Worm (Caenorhabditis elegans) whole organism, L3 larva: ENCODE results near the gene Y17G7B.23.
A peak's percentile ranks its signal among the peaks of the same experiment; 100 is the strongest.

Source experiments
- R02D3.7 ChIP-seq: fragments of 150-350 bp; optimal IDR thresholded peaks from 2 replicates; lab custom pipeline; 2014; ENCODE audit warnings: missing biosample characterization, missing genetic modification characterization
- ZK546.5 ChIP-seq: sonication (generic microtip); optimal IDR thresholded peaks from 2 replicates; lab custom pipeline; 2017; ENCODE audit warnings: missing biosample characterization, missing genetic modification characterization
- aly-2 ChIP-seq: fragments of 150-350 bp; optimal IDR thresholded peaks from 2 replicates; lab custom pipeline; 2014; ENCODE audit warnings: missing biosample characterization, missing genetic modification characterization
- ceh-16 ChIP-seq: sonication (generic microtip); optimal IDR thresholded peaks from 2 replicates; lab custom pipeline; 2017; ENCODE audit warnings: missing biosample characterization, missing genetic modification characterization
- ceh-28 ChIP-seq: fragments of 150-350 bp; optimal IDR thresholded peaks from 2 replicates; lab custom pipeline; 2014; ENCODE audit warnings: missing biosample characterization, missing genetic modification reagents, missing genetic modification characterization
- daf-12 ChIP-seq: fragments of 150-350 bp; optimal IDR thresholded peaks from 2 replicates; lab custom pipeline; 2014; ENCODE audit warnings: missing biosample characterization, missing genetic modification reagents, missing genetic modification characterization
- egl-27 ChIP-seq: sonication (generic microtip); optimal IDR thresholded peaks from 4 replicates; lab custom pipeline; 2017; ENCODE audit warnings: missing biosample characterization, missing genetic modification reagents, missing genetic modification characterization
- egl-5 ChIP-seq: fragments of 150-350 bp; optimal IDR thresholded peaks from 2 replicates; lab custom pipeline; 2017; ENCODE audit warnings: missing biosample characterization, missing genetic modification reagents, missing genetic modification characterization, inconsistent platforms
- elt-1 ChIP-seq: fragments of 150-350 bp; optimal IDR thresholded peaks from 2 replicates; lab custom pipeline; 2014; ENCODE audit warnings: missing biosample characterization, missing genetic modification characterization
- elt-2 ChIP-seq: sonication (generic microtip); optimal IDR thresholded peaks from 2 replicates; lab custom pipeline; 2016; ENCODE audit warnings: missing genetic modification reagents, mild to moderate bottlenecking, missing genetic modification characterization, missing compliant biosample characterization
- elt-3 ChIP-seq, 3 experiments: fragments of 150-350 bp in 1 of 3; sonication (generic microtip) in 2 of 3; optimal IDR thresholded peaks; 2 replicates in 2 of 3; 4 replicates in 1 of 3; lab custom pipeline; 2014 to 2017; ENCODE audit warnings: missing biosample characterization in 3 of 3, missing genetic modification characterization in 3 of 3
- eor-1 ChIP-seq, 2 experiments: fragments of 150-350 bp; optimal IDR thresholded peaks; 2 replicates each; lab custom pipeline; 2014 to 2018; ENCODE audit warnings: missing biosample characterization in 2 of 2, missing genetic modification characterization in 2 of 2
- fkh-10 ChIP-seq: sonication (generic microtip); optimal IDR thresholded peaks from 2 replicates; lab custom pipeline; 2017; ENCODE audit warnings: missing biosample characterization, missing genetic modification reagents, missing genetic modification characterization
- fkh-2 ChIP-seq: fragments of 150-350 bp; optimal IDR thresholded peaks from 2 replicates; lab custom pipeline; 2014; ENCODE audit warnings: missing biosample characterization, missing genetic modification reagents, missing genetic modification characterization
- fos-1 ChIP-seq: fragments of 150-350 bp; optimal IDR thresholded peaks from 2 replicates; lab custom pipeline; 2014; ENCODE audit warnings: missing biosample characterization, missing genetic modification characterization
- hmg-11 ChIP-seq: sonication (generic microtip); optimal IDR thresholded peaks from 2 replicates; lab custom pipeline; 2016; ENCODE audit warnings: missing genetic modification characterization, missing compliant biosample characterization
- jun-1 ChIP-seq: fragments of 150-350 bp; optimal IDR thresholded peaks from 2 replicates; lab custom pipeline; 2014; ENCODE audit warnings: missing biosample characterization, missing genetic modification reagents, missing genetic modification characterization
- lin-15B ChIP-seq: fragments of 150-350 bp; optimal IDR thresholded peaks from 2 replicates; lab custom pipeline; 2014; ENCODE audit warnings: missing biosample characterization, missing genetic modification characterization
- lin-39 ChIP-seq: fragments of 150-350 bp; optimal IDR thresholded peaks from 2 replicates; lab custom pipeline; 2018; ENCODE audit warnings: missing biosample characterization, missing genetic modification reagents, missing genetic modification characterization
- lsy-12 ChIP-seq: sonication (generic microtip); optimal IDR thresholded peaks from 2 replicates; lab custom pipeline; 2016; ENCODE audit warnings: mild to moderate bottlenecking, missing genetic modification characterization, missing compliant biosample characterization
- mdl-1 ChIP-seq: fragments of 150-350 bp; optimal IDR thresholded peaks from 2 replicates; lab custom pipeline; 2014; ENCODE audit warnings: missing biosample characterization, missing genetic modification characterization
- nfya-1 ChIP-seq: sonication (generic microtip); optimal IDR thresholded peaks from 2 replicates; lab custom pipeline; 2017; ENCODE audit warnings: missing genetic modification characterization, mild to moderate bottlenecking, missing compliant biosample characterization, antibody characterized with exemption, moderate library complexity; ENCODE audit not compliant: insufficient read depth
- nhr-11 ChIP-seq: fragments of 150-350 bp; optimal IDR thresholded peaks from 2 replicates; lab custom pipeline; 2014; ENCODE audit warnings: missing biosample characterization, missing genetic modification characterization
- nhr-12 ChIP-seq: fragments of 150-350 bp; optimal IDR thresholded peaks from 2 replicates; lab custom pipeline; 2014; ENCODE audit warnings: missing biosample characterization, missing genetic modification characterization
- nhr-23 ChIP-seq: fragments of 150-350 bp; optimal IDR thresholded peaks from 2 replicates; lab custom pipeline; 2014; ENCODE audit warnings: missing biosample characterization, missing genetic modification reagents, missing genetic modification characterization
- nhr-237 ChIP-seq: fragments of 150-350 bp; optimal IDR thresholded peaks from 2 replicates; lab custom pipeline; 2014; ENCODE audit warnings: missing biosample characterization, missing genetic modification characterization
- nhr-67 ChIP-seq: fragments of 150-350 bp; optimal IDR thresholded peaks from 2 replicates; lab custom pipeline; 2014; ENCODE audit warnings: missing biosample characterization, missing genetic modification characterization
- nhr-77 ChIP-seq: fragments of 150-350 bp; optimal IDR thresholded peaks from 2 replicates; lab custom pipeline; 2014; ENCODE audit warnings: missing biosample characterization, missing genetic modification characterization
- pha-4 ChIP-seq: fragments of 150-350 bp; optimal IDR thresholded peaks from 2 replicates; lab custom pipeline; 2014; ENCODE audit warnings: missing biosample characterization, missing genetic modification reagents, missing genetic modification characterization
- sea-2 ChIP-seq: fragments of 150-350 bp; sonication (generic microtip); optimal IDR thresholded peaks from 4 replicates; lab custom pipeline; 2014; ENCODE audit warnings: missing biosample characterization, missing genetic modification reagents, missing genetic modification characterization
- skn-1 ChIP-seq: fragments of 150-350 bp; optimal IDR thresholded peaks from 2 replicates; lab custom pipeline; 2014; ENCODE audit warnings: missing biosample characterization, missing genetic modification characterization
- snpc-4 ChIP-seq: fragments of 150-350 bp; optimal IDR thresholded peaks from 2 replicates; lab custom pipeline; 2014; ENCODE audit warnings: missing biosample characterization, missing genetic modification characterization
- unc-62 ChIP-seq: fragments of 150-350 bp; sonication (generic microtip); optimal IDR thresholded peaks from 4 replicates; lab custom pipeline; 2014; ENCODE audit warnings: missing biosample characterization, missing genetic modification reagents, missing genetic modification characterization
- zag-1 ChIP-seq: fragments of 150-350 bp; optimal IDR thresholded peaks from 2 replicates; lab custom pipeline; 2014; ENCODE audit warnings: missing biosample characterization, missing genetic modification characterization
- ztf-11 ChIP-seq: fragments of 150-350 bp; optimal IDR thresholded peaks from 2 replicates; lab custom pipeline; 2014; ENCODE audit warnings: missing biosample characterization, missing genetic modification characterization
- ztf-4 ChIP-seq: fragments of 150-350 bp; optimal IDR thresholded peaks from 2 replicates; lab custom pipeline; 2014; ENCODE audit warnings: missing biosample characterization, missing genetic modification characterization

Gene Y17G7B.23

ce11 chrII:11998903-11999302 lies at the start of gene Y17G7B.23:
Gene Y17G7B.23, plus strand, starts transcription at chrII:11999203.
- TF ChIP-seq ZK546.5 (tag; lab: Kevin White, UChicago), result no peak
- TF ChIP-seq ztf-4, result no peak
- no peak for TF ChIP-seq lsy-12 (tag; lab: Kevin White, UChicago)
- TF ChIP-seq aly-2 (tag; lab: Kevin White, UChicago), result no peak
- no peak for TF ChIP-seq nhr-67 (tag; lab: Kevin White, UChicago)
- TF ChIP-seq ztf-11 (tag; lab: Kevin White, UChicago), result no peak
- no peak for TF ChIP-seq sea-2 (GFP tag; lab: Kevin White, UChicago)
- no peak for TF ChIP-seq daf-12 (tag; lab: Kevin White, UChicago)
- TF ChIP-seq nhr-77 (tag; lab: Kevin White, UChicago), result no peak
- no peak for TF ChIP-seq nhr-11 (tag; lab: Kevin White, UChicago)

ce11 chrII:11952963-11953362 lies 46.0 kb upstream of the Y17G7B.23 start:
- TF ChIP-seq ZK546.5 (tag; lab: Kevin White, UChicago), result no peak
- TF ChIP-seq fkh-10, result no peak
- no peak for TF ChIP-seq unc-62
- no peak for TF ChIP-seq nhr-11 (tag; lab: Kevin White, UChicago)
- no peak for TF ChIP-seq nhr-12 (tag; lab: Kevin White, UChicago)
- no peak for TF ChIP-seq egl-27 (tag; lab: Kevin White, UChicago)
- no peak for TF ChIP-seq ztf-4
- TF ChIP-seq jun-1 (tag; lab: Kevin White, UChicago), result no peak
- no peak for TF ChIP-seq elt-3 (tag; optimal IDR thresholded peaks at IDR 0.05; lab: Kevin White, UChicago)
- no peak for TF ChIP-seq ceh-28 (tag; lab: Kevin White, UChicago)
- TF ChIP-seq fkh-2 (tag; lab: Kevin White, UChicago), result no peak
- TF ChIP-seq fos-1 (tag; lab: Kevin White, UChicago), result no peak
- TF ChIP-seq nfya-1 (tag; lab: Kevin White, UChicago), result no peak
- no peak for TF ChIP-seq sea-2 (GFP tag; lab: Kevin White, UChicago)
- no peak for TF ChIP-seq lin-39

ce11 chrII:11954208-11954607 lies 44.8 kb upstream of the Y17G7B.23 start, which contains the start of gene W03C9.6:
Gene W03C9.6, plus strand, starts transcription at chrII:11954508.
- TF ChIP-seq mdl-1 (no peak), R02D3.7 (tag; lab: Kevin White, UChicago) (no peak), ztf-4 (no peak), nhr-12 (tag; lab: Kevin White, UChicago) (no peak), nfya-1 (tag; lab: Kevin White, UChicago) (no peak)

ce11 chrII:11954811-11955210 lies 44.2 kb upstream of the Y17G7B.23 start:
- TF ChIP-seq sea-2 (GFP tag; lab: Kevin White, UChicago) (no peak), elt-1 (no peak), nhr-67 (tag; lab: Kevin White, UChicago) (no peak), skn-1 (tag; lab: Kevin White, UChicago) (no peak), nhr-237 (tag; lab: Kevin White, UChicago) (no peak), nhr-12 (tag; lab: Kevin White, UChicago) (no peak), ceh-16 (no peak), egl-5 (no peak), snpc-4 (tag; lab: Kevin White, UChicago) (no peak), jun-1 (tag; lab: Kevin White, UChicago) (no peak), nhr-77 (tag; lab: Kevin White, UChicago) (no peak), zag-1 (tag; lab: Kevin White, UChicago) (no peak)

- TF ChIP-seq elt-2 (tag; lab: Kevin White, UChicago) (peak; percentile 8), hmg-11 (tag; lab: Kevin White, UChicago) (peak; percentile 75), ztf-11 (tag; lab: Kevin White, UChicago) (no peak), fkh-2 (tag; lab: Kevin White, UChicago) (no peak), pha-4 (tag; lab: Kevin White, UChicago) (peak; percentile 48), lin-39 (peak; percentile 70), eor-1 (tag; optimal IDR thresholded peaks at IDR 0.05; lab: Kevin White, UChicago) (no peak), unc-62 (no peak), nhr-77 (tag; lab: Kevin White, UChicago) (no peak), nhr-23 (peak; percentile 22), lin-15B (tag; lab: Kevin White, UChicago) (peak; percentile 32), nfya-1 (tag; lab: Kevin White, UChicago) (peak; percentile 62), snpc-4 (tag; lab: Kevin White, UChicago) (peak; percentile 5), elt-3 (tag; optimal IDR thresholded peaks at IDR 0.05; lab: Kevin White, UChicago) (no peak), egl-5 (peak; percentile 18), ceh-16 (peak; percentile 2), lsy-12 (tag; lab: Kevin White, UChicago) (peak; percentile 50), mdl-1 (no peak)
- TF ChIP-seq, all 47 proteins: peak for 11
Observed at ce11 chrII:11958793-11959574, 40.0 kb upstream of the Y17G7B.23 start.
